Worm (Caenorhabditis elegans) whole organism, L2 larva: Measurements from ENCODE around the gene nhr-109.

Source experiments
- C34F6.9 ChIP-seq: fragments of 150-350 bp; optimal IDR thresholded peaks from 2 replicates; lab custom pipeline; 2014; ENCODE audit warnings: missing biosample characterization, missing genetic modification characterization
- F13H6.1 ChIP-seq: sonication (generic microtip); optimal IDR thresholded peaks from 2 replicates; lab custom pipeline; 2016; ENCODE audit warnings: missing genetic modification characterization, missing compliant biosample characterization
- R02D3.7 ChIP-seq: fragments of 150-350 bp; optimal IDR thresholded peaks from 2 replicates; lab custom pipeline; 2014; ENCODE audit warnings: missing biosample characterization, missing genetic modification characterization
- Y55F3AM.14 ChIP-seq: fragments of 200-800 bp; sonication (Bioruptor generic); optimal IDR thresholded peaks from 2 replicates; lab custom pipeline; 2018; ENCODE audit warnings: mild to moderate bottlenecking, missing genetic modification characterization, missing compliant biosample characterization
- ZK546.5 ChIP-seq: sonication (generic microtip); optimal IDR thresholded peaks from 2 replicates; lab custom pipeline; 2017; ENCODE audit warnings: missing biosample characterization, missing genetic modification characterization
- alr-1 ChIP-seq: fragments of 150-350 bp; optimal IDR thresholded peaks from 2 replicates; lab custom pipeline; 2014; ENCODE audit warnings: missing biosample characterization, missing genetic modification characterization
- aly-2 ChIP-seq: fragments of 150-350 bp; optimal IDR thresholded peaks from 2 replicates; lab custom pipeline; 2014; ENCODE audit warnings: missing biosample characterization, missing genetic modification characterization
- ama-1 ChIP-seq: fragments of 150-350 bp; optimal IDR thresholded peaks from 2 replicates; lab custom pipeline; 2018; ENCODE audit warnings: inconsistent platforms
- ceh-82 ChIP-seq: fragments of 150-350 bp; optimal IDR thresholded peaks from 2 replicates; lab custom pipeline; 2014; ENCODE audit warnings: missing biosample characterization, missing genetic modification characterization
- crh-2 ChIP-seq: sonication (generic microtip); optimal IDR thresholded peaks from 2 replicates; lab custom pipeline; 2017; ENCODE audit warnings: missing biosample characterization, missing genetic modification characterization
- dmd-4 ChIP-seq: sonication (generic microtip); optimal IDR thresholded peaks from 2 replicates; lab custom pipeline; 2017; ENCODE audit warnings: missing biosample characterization, missing genetic modification characterization
- elt-1 ChIP-seq: fragments of 150-350 bp; optimal IDR thresholded peaks from 2 replicates; lab custom pipeline; 2014; ENCODE audit warnings: missing biosample characterization, missing genetic modification characterization
- elt-3 ChIP-seq: sonication (generic microtip); optimal IDR thresholded peaks from 2 replicates; lab custom pipeline; 2017; ENCODE audit warnings: missing biosample characterization, missing genetic modification characterization
- fos-1 ChIP-seq: fragments of 150-350 bp; optimal IDR thresholded peaks from 2 replicates; lab custom pipeline; 2014; ENCODE audit warnings: missing biosample characterization, missing genetic modification characterization
- gmeb-1 ChIP-seq: fragments of 150-350 bp; optimal IDR thresholded peaks from 2 replicates; lab custom pipeline; 2014; ENCODE audit warnings: missing biosample characterization, missing genetic modification characterization
- lin-13 ChIP-seq: fragments of 150-350 bp; optimal IDR thresholded peaks from 2 replicates; lab custom pipeline; 2014; ENCODE audit warnings: missing biosample characterization, missing genetic modification reagents, missing genetic modification characterization
- lin-39 ChIP-seq: fragments of 150-350 bp; optimal IDR thresholded peaks from 2 replicates; lab custom pipeline; 2014; ENCODE audit warnings: missing biosample characterization, missing genetic modification reagents, missing genetic modification characterization
- lsy-2 ChIP-seq, 2 experiments: fragments of 150-350 bp in 1 of 2; sonication (generic microtip) in 1 of 2; optimal IDR thresholded peaks; 2 replicates each; lab custom pipeline; 2014 to 2017; ENCODE audit warnings: missing biosample characterization in 2 of 2, missing genetic modification characterization in 2 of 2
- mdl-1 ChIP-seq, 2 experiments: fragments of 150-350 bp in 1 of 2; sonication (generic microtip) in 1 of 2; optimal IDR thresholded peaks; 2 replicates each; lab custom pipeline; 2017; ENCODE audit warnings: missing biosample characterization in 2 of 2, missing genetic modification characterization in 2 of 2
- nhr-11 ChIP-seq: fragments of 150-350 bp; optimal IDR thresholded peaks from 2 replicates; lab custom pipeline; 2014; ENCODE audit warnings: missing biosample characterization, missing genetic modification characterization
- nhr-12 ChIP-seq: fragments of 150-350 bp; optimal IDR thresholded peaks from 2 replicates; lab custom pipeline; 2014; ENCODE audit warnings: missing biosample characterization, missing genetic modification characterization
- nhr-129 ChIP-seq: fragments of 150-350 bp; optimal IDR thresholded peaks from 2 replicates; lab custom pipeline; 2014; ENCODE audit warnings: missing biosample characterization, missing genetic modification characterization
- nhr-21 ChIP-seq: fragments of 150-350 bp; optimal IDR thresholded peaks from 2 replicates; lab custom pipeline; 2014; ENCODE audit warnings: missing biosample characterization, missing genetic modification characterization
- nhr-23 ChIP-seq: fragments of 150-350 bp; optimal IDR thresholded peaks from 2 replicates; lab custom pipeline; 2014; ENCODE audit warnings: missing biosample characterization, missing genetic modification reagents, missing genetic modification characterization
- nhr-237 ChIP-seq: fragments of 150-350 bp; optimal IDR thresholded peaks from 2 replicates; lab custom pipeline; 2014; ENCODE audit warnings: missing biosample characterization, missing genetic modification characterization
- nhr-25 ChIP-seq: fragments of 150-350 bp; sonication (generic microtip); optimal IDR thresholded peaks from 3 replicates; lab custom pipeline; 2014; ENCODE audit warnings: missing biosample characterization, missing genetic modification characterization
- nhr-77 ChIP-seq: fragments of 150-350 bp; optimal IDR thresholded peaks from 2 replicates; lab custom pipeline; 2014; ENCODE audit warnings: missing biosample characterization, missing genetic modification characterization
- peb-1 ChIP-seq: fragments of 150-350 bp; optimal IDR thresholded peaks from 2 replicates; lab custom pipeline; 2014; ENCODE audit warnings: missing biosample characterization, missing genetic modification characterization
- sem-4 ChIP-seq: fragments of 150-350 bp; optimal IDR thresholded peaks from 2 replicates; lab custom pipeline; 2014; ENCODE audit warnings: missing biosample characterization, missing genetic modification reagents, missing genetic modification characterization
- skn-1 ChIP-seq: sonication (generic microtip); optimal IDR thresholded peaks from 2 replicates; lab custom pipeline; 2017; ENCODE audit warnings: missing biosample characterization, missing genetic modification characterization
- sma-3 ChIP-seq: sonication (generic microtip); optimal IDR thresholded peaks from 2 replicates; lab custom pipeline; 2016; ENCODE audit warnings: missing genetic modification reagents, missing genetic modification characterization, missing compliant biosample characterization
- sma-9 ChIP-seq, 2 experiments: fragments of 150-350 bp in 1 of 2; sonication (generic microtip) in 1 of 2; optimal IDR thresholded peaks; 2 replicates each; lab custom pipeline; 2014 to 2016; ENCODE audit warnings: missing genetic modification characterization in 2 of 2, mild to moderate bottlenecking in 1 of 2, missing biosample characterization in 1 of 2, missing compliant biosample characterization in 1 of 2, missing genetic modification reagents in 1 of 2, moderate library complexity in 1 of 2
- snpc-4 ChIP-seq: fragments of 150-350 bp; optimal IDR thresholded peaks from 2 replicates; lab custom pipeline; 2014; ENCODE audit warnings: missing biosample characterization, missing genetic modification characterization
- unc-55 ChIP-seq: fragments of 150-350 bp; sonication (generic microtip); optimal IDR thresholded peaks from 3 replicates; lab custom pipeline; 2014; ENCODE audit warnings: missing biosample characterization, missing genetic modification reagents, missing genetic modification characterization
- ztf-1 ChIP-seq: fragments of 200-800 bp; sonication (Bioruptor generic); conservative IDR thresholded peaks from 2 replicates; pipeline ENCODE4 v1.3.6; 2022; ENCODE audit warnings: missing genetic modification characterization, missing compliant biosample characterization
- ztf-11 ChIP-seq: sonication (generic microtip); optimal IDR thresholded peaks from 2 replicates; lab custom pipeline; 2017; ENCODE audit warnings: missing biosample characterization, missing genetic modification characterization
- ztf-4 ChIP-seq: fragments of 150-350 bp; optimal IDR thresholded peaks from 2 replicates; lab custom pipeline; 2014; ENCODE audit warnings: missing biosample characterization, missing genetic modification characterization

nhr-109 gene

ce11 chrII:4419956-4420355, 13.2 kb upstream of the nhr-109 start, which contains the start of gene bpnt-1:
bpnt-1 (plus strand) TSS chrII:4420256.
- TF ChIP-seq F13H6.1 (tag; lab: Kevin White, UChicago): no peak
- no peak for TF ChIP-seq nhr-129 (tag; lab: Kevin White, UChicago)
- no peak for TF ChIP-seq alr-1 (tag; lab: Kevin White, UChicago)
- TF ChIP-seq nhr-11: no peak
- no peak for TF ChIP-seq nhr-12 (tag; lab: Kevin White, UChicago)
- no peak for TF ChIP-seq ztf-11 (tag; lab: Kevin White, UChicago)
- no peak for TF ChIP-seq ztf-4 (tag; lab: Kevin White, UChicago)
- TF ChIP-seq sma-9 (GFP tag; optimal IDR thresholded peaks at IDR 0.05; lab: Kevin White, UChicago): peak; percentile 14
- TF ChIP-seq sma-9 (tag; optimal IDR thresholded peaks at IDR 0.05; lab: Kevin White, UChicago): no peak
- TF ChIP-seq sem-4 (tag; lab: Kevin White, UChicago): no peak
- no peak for TF ChIP-seq lin-39 (tag; lab: Kevin White, UChicago)
- TF ChIP-seq lin-13 (GFP tag; lab: Kevin White, UChicago): no peak
- no peak for TF ChIP-seq skn-1
- TF ChIP-seq fos-1 (tag; lab: Kevin White, UChicago): no peak
- TF ChIP-seq crh-2 (tag; lab: Kevin White, UChicago): no peak
- TF ChIP-seq nhr-237 (tag; lab: Kevin White, UChicago): no peak
- no peak for TF ChIP-seq snpc-4
- TF ChIP-seq nhr-21 (tag; lab: Kevin White, UChicago): peak; percentile 27
- no peak for TF ChIP-seq R02D3.7 (tag; lab: Kevin White, UChicago)
- no peak for TF ChIP-seq ztf-1 (GFP tag; lab: Robert Waterston, UW)
- TF ChIP-seq ZK546.5 (tag; lab: Kevin White, UChicago): no peak
- peak; percentile 12 for TF ChIP-seq C34F6.9
- TF ChIP-seq aly-2 (tag; lab: Kevin White, UChicago): no peak
- TF ChIP-seq, all 48 proteins: peak for 3

- no peak for TF ChIP-seq aly-2 (tag; lab: Kevin White, UChicago)
- no peak for TF ChIP-seq dmd-4 (tag; lab: Kevin White, UChicago)
- no peak for TF ChIP-seq alr-1 (tag; lab: Kevin White, UChicago)
- no peak for TF ChIP-seq nhr-23 (tag; lab: Kevin White, UChicago)
- no peak for TF ChIP-seq lsy-2 (tag; optimal IDR thresholded peaks at IDR 0.05; lab: Kevin White, UChicago)
- no peak for TF ChIP-seq nhr-11
- peak; percentile 26 for TF ChIP-seq gmeb-1
- TF ChIP-seq, all 48 proteins: peak for 1
These were observed 8.4 kb upstream of the nhr-109 start, which contains the start of the genes dcaf-13 and toe-1 for ce11 chrII:4424807-4425206. dcaf-13 (minus strand) TSS chrII:4424902. toe-1 (plus strand) TSS chrII:4425167.

ce11 chrII:4428121-4428520, 5.0 kb upstream of the nhr-109 start:
- no peak for TF ChIP-seq ztf-11 (tag; lab: Kevin White, UChicago)
- TF ChIP-seq F13H6.1 (tag; lab: Kevin White, UChicago): no peak
- TF ChIP-seq snpc-4: no peak
- TF ChIP-seq elt-1: no peak
- TF ChIP-seq ztf-4 (tag; lab: Kevin White, UChicago): no peak
- TF ChIP-seq nhr-23 (tag; lab: Kevin White, UChicago): no peak
- no peak for TF ChIP-seq fos-1 (tag; lab: Kevin White, UChicago)
- TF ChIP-seq lin-39 (tag; lab: Kevin White, UChicago): no peak
- TF ChIP-seq peb-1 (tag; lab: Kevin White, UChicago): no peak
- TF ChIP-seq Y55F3AM.14 (GFP tag; lab: Kevin White, UChicago): no peak

- TF ChIP-seq sma-3 (GFP tag; lab: Kevin White, UChicago) (no peak), nhr-77 (tag; lab: Kevin White, UChicago) (no peak), aly-2 (tag; lab: Kevin White, UChicago) (no peak), nhr-129 (tag; lab: Kevin White, UChicago) (no peak), Y55F3AM.14 (GFP tag; lab: Kevin White, UChicago) (no peak), ama-1 (no peak), unc-55 (GFP tag; lab: Kevin White, UChicago) (no peak), ztf-11 (tag; lab: Kevin White, UChicago) (no peak), ceh-82 (tag; lab: Kevin White, UChicago) (no peak), nhr-23 (tag; lab: Kevin White, UChicago) (no peak), nhr-12 (tag; lab: Kevin White, UChicago) (no peak), elt-3 (tag; lab: Kevin White, UChicago) (no peak), R02D3.7 (tag; lab: Kevin White, UChicago) (no peak), skn-1 (no peak), nhr-237 (tag; lab: Kevin White, UChicago) (no peak), alr-1 (tag; lab: Kevin White, UChicago) (no peak), nhr-25 (no peak), fos-1 (tag; lab: Kevin White, UChicago) (no peak), mdl-1 (tag; optimal IDR thresholded peaks at IDR 0.05; lab: Kevin White, UChicago) (no peak)
These were observed 1.1 kb downstream of the nhr-109 start for ce11 chrII:4434278-4434677.
